Worm (Caenorhabditis elegans): Measurements from ENCODE around the gene fbxb-5.
"Not testable (repeated sequence)": the region's sequence is repeated elsewhere in the genome, so short reads cannot be mapped to it uniquely, and the experiment has no call there.

Gene fbxb-5

ce11 chrII:1722394-1722793 is at the start of gene fbxb-5, which contains the start of gene btb-8:
TSS of gene fbxb-5 (minus strand) at chrII:1722494.
TSS of gene btb-8 (plus strand) at chrII:1722770.
- TF ChIP-seq nhr-11 (tag; optimal IDR thresholded peaks at IDR 0.05) (no peak), nhr-12 (tag; optimal IDR thresholded peaks at IDR 0.05) (no peak), efl-3 (GFP tag; optimal IDR thresholded peaks at IDR 0.05) (no peak), nhr-71 (tag; optimal IDR thresholded peaks at IDR 0.05) (no peak), sup-37 (GFP tag; optimal IDR thresholded peaks at IDR 0.05) (no peak), F16B12.6 (tag; optimal IDR thresholded peaks at IDR 0.05) (no peak), ama-1 (optimal IDR thresholded peaks at IDR 0.05) (no peak), egl-13 (tag; optimal IDR thresholded peaks at IDR 0.05) (no peak), dpl-1 (GFP tag; optimal IDR thresholded peaks at IDR 0.05) (no peak), pag-3 (tag; optimal IDR thresholded peaks at IDR 0.05; ENCODE audit: borderline replicate concordance, insufficient read depth) (no peak), ztf-11 (tag; optimal IDR thresholded peaks at IDR 0.05) (no peak), nhr-19 (GFP tag; conservative IDR thresholded peaks at IDR 0.05) (no peak), ets-5 (GFP tag; IDR thresholded peaks at IDR 0.05) (no peak), irx-1 (tag; optimal IDR thresholded peaks at IDR 0.05) (no peak), lin-14 (GFP tag; optimal IDR thresholded peaks at IDR 0.05) (no peak), fos-1 (tag; optimal IDR thresholded peaks at IDR 0.05) (no peak)

ce11 chrII:1771785-1772184 is 49.5 kb upstream of the fbxb-5 start, which contains the start of gene math-3:
TSS of gene math-3 (plus strand) at chrII:1772085.
- no peak for TF ChIP-seq ceh-88 (GFP tag; IDR thresholded peaks at IDR 0.05)
- no peak for TF ChIP-seq irx-1 (tag; optimal IDR thresholded peaks at IDR 0.05)
- TF ChIP-seq unc-30 (tag; optimal IDR thresholded peaks at IDR 0.05) = no peak
- TF ChIP-seq F16B12.6 (tag; optimal IDR thresholded peaks at IDR 0.05) = no peak
- no peak for TF ChIP-seq dpl-1 (GFP tag; optimal IDR thresholded peaks at IDR 0.05)
- TF ChIP-seq swsn-7 (tag; optimal IDR thresholded peaks at IDR 0.05) = no peak
- no peak for TF ChIP-seq hlh-17 (GFP tag; optimal IDR thresholded peaks at IDR 0.05; ENCODE audit: borderline replicate concordance)
- TF ChIP-seq C04F5.9 (tag; optimal IDR thresholded peaks at IDR 0.05) = no peak

DNA sequence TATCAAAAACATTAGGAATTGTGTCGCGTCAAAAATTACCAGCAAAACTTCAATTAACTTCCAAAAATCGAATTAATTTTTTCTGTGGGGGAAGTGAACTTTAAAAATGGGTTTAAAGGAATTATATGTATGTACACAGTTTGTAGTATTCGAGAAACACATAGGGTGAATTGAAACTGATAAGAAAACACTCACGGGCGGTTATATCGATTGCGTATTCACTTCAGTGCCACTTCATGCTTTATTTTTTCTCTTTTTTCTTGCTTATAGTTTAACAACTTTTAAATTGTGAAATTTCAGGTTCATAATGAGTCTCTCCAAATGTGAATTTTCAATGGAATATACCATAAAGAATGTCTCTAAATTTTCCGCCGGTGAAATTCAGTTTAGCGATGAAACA is 49.1 kb upstream of the fbxb-5 start, which contains the start of gene math-26:
Gene math-26 (plus strand): TSS at position 301 of the 400 bp plus-strand sequence.
- not testable (repeated sequence) for TF ChIP-seq tlp-1 (tag; optimal IDR thresholded peaks at IDR 0.05); nhr-237 (tag; optimal IDR thresholded peaks at IDR 0.05); grh-1 (GFP tag; IDR thresholded peaks at IDR 0.05)

DNA sequence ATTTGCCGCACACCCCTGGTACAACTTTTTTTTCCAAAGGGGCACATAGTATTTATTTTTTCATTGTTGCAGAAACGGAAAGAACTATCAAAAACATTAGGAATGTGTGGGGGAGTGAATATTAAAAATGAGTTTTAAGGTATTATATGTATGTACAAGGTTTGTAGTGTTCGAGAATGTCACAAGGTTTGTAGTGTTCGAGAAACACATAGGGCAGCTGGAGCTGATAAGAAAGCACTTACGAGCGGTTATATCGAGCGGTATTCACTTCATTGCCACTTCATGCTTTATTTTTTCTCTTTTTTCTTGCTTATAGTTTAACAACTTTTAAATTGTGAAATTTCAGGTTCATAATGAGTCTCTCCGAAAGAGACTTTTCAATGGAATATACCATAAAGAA is 45.2 kb upstream of the fbxb-5 start:
- TF ChIP-seq elt-2 (tag; optimal IDR thresholded peaks at IDR 0.05) (peak; percentile 28), lin-35 (GFP tag; optimal IDR thresholded peaks at IDR 0.05) (peak in 1 of 2 experiments; percentile 10), efl-1 (GFP tag; optimal IDR thresholded peaks at IDR 0.05 in 1 of 2) (peak in 1 of 2 experiments; percentile 43)
- TF ChIP-seq efl-1 (optimal IDR thresholded peaks at IDR 0.05) = not testable (repeated sequence)

DNA sequence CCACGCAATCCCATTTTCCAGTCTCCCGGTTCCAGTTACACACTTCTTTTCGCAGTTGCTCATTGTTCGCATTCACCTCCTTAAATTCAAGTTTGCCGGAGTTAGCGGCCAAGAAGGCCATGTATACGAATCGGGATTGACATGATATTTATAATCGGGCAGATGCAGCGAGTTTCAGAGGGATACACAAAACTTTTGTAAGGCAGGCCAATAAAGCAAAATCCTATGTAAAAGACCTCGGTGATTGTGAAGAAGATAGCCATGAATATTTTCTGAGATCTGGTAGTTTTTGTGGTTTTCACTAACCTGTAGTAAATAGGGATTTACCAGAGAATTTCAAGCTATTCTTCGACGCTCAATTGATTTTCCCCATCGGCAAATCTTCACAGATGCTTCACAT is 44.4 kb upstream of the fbxb-5 start:
- TF ChIP-seq blmp-1 (tag; optimal IDR thresholded peaks at IDR 0.05) = no peak

ce11 chrII:1763072-1763471 is 40.8 kb upstream of the fbxb-5 start, which contains the start of gene math-28:
TSS of gene math-28 (plus strand) at chrII:1763372.
- TF ChIP-seq nhr-11 (tag; optimal IDR thresholded peaks at IDR 0.05) (no peak), hpl-2 (GFP tag; optimal IDR thresholded peaks at IDR 0.05) (no peak), nhr-85 (tag) (no peak), nhr-47 (tag; optimal IDR thresholded peaks at IDR 0.05) (no peak), pqm-1 (tag; optimal IDR thresholded peaks at IDR 0.05) (no peak)

Data from whole organism, L1 larva.